Worm (Caenorhabditis elegans) whole organism, dauer: Measurements from ENCODE around the gene cux-7.
"Not testable (repeated sequence)": the region's sequence is repeated elsewhere in the genome, so short reads cannot be mapped to it uniquely, and the experiment has no call there.

Source experiments
- unc-62 ChIP-seq: sonication (generic microtip); optimal IDR thresholded peaks from 2 replicates; lab custom pipeline; 2017; ENCODE audit warnings: missing biosample characterization, missing genetic modification reagents, missing genetic modification characterization

Gene cux-7

DNA sequence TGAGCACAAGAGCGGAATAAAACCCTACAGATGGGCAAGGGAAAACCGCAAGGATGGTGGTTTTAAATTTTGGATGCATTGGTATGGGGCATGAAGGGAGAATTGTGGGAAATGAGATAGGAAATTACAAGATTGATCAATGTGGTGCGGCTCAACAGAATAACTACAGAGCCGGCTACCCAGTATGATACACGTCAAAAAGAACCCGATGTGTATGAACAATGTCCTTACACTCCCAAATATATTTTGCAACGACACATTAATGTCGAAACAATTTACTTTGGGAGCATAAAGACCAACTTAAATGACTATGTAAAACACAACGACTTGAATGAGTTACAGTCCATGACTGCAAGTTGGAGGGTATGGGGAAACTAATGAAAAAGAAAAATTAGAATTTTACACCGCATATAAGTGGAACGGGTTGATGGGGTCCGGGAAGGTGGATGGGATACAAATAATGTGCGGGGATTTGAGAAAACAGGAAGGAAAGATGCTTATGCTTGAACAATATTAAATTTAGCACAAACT is 25.0 kb downstream of the cux-7 start:
- TF ChIP-seq unc-62 (GFP tag; lab: Kevin White, UChicago) = no peak

- TF ChIP-seq unc-62 (GFP tag; lab: Kevin White, UChicago) = no peak
Measured at ce11 chrIII:7494850-7495314, 25.8 kb downstream of the cux-7 start.

- no peak for TF ChIP-seq unc-62 (GFP tag; lab: Kevin White, UChicago)
Measured at ce11 chrIII:7491931-7492330, 28.7 kb downstream of the cux-7 start.

DNA sequence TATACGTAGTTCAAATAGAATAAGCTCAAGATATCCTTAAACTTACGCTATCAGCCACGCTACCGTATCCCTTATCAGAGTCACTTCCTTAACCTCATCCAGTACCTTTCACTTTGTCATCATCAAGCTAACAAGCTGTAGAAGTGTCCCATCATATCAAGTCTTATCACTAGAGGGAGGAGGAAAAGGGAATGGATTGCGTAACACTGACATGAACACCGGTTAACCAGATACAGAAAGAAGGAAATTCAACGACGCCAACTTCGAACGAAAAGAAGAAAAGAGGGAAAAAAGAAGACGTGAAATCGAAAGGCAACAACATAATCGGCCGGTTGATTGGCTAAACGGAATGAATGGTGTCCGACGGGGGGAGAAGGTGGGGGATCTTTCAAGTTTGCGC is 30.6 kb downstream of the cux-7 start:
- no peak for TF ChIP-seq unc-62 (GFP tag; lab: Kevin White, UChicago)

ce11 chrIII:7489055-7489534 is 31.6 kb downstream of the cux-7 start, which contains the start of gene mup-4:
Gene mup-4, minus strand, starts transcription at chrIII:7489105.
- no peak for TF ChIP-seq unc-62 (GFP tag; lab: Kevin White, UChicago)

ce11 chrIII:7488303-7488702 is 32.3 kb downstream of the cux-7 start:
- TF ChIP-seq unc-62 (GFP tag; lab: Kevin White, UChicago) = no peak

ce11 chrIII:7484765-7485164 is 35.9 kb downstream of the cux-7 start:
- TF ChIP-seq unc-62 (GFP tag; lab: Kevin White, UChicago) = no peak

DNA sequence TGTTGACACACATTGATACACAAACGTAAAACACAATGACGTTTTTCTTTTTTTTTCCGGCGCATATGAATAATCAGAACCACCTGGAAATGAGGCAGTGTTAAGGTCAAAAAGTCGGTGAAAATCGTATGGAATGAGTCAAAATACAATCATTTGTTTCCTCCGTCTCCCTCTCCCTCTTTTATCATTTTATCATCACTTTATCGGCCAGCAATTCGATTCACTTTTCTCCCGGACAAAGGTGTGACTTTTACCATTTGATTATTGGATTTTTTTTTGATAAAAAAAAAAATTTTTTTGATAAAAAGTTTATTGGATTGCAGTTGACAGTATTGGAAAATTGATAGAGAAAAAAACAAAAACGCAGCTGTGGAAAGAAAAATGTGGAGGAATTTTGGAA is 41.7 kb downstream of the cux-7 start:
- no peak for TF ChIP-seq unc-62 (GFP tag; lab: Kevin White, UChicago)

DNA sequence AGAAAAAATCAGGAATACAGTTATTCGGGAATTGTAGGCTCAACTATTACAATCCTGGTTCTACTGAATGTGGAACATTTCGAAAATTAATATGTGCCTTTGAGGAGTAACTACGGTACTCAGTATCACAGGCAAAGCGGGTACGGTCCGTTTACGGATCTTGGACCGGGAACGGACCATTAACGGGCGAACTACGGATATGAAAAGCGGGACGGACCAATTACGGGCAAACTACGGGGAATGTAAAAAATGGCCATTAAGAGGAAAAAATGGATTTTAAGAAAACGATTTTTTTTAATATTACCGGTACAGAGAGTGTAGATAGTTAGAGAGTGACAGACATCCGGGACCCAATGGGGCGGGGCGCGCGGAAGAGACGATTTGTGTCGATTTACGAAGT is 51.7 kb downstream of the cux-7 start, which contains the start of gene H14A12.5:
TSS of gene H14A12.5 (minus strand) at position 101 of the 400 bp plus-strand sequence.
- not testable (repeated sequence) for TF ChIP-seq unc-62 (GFP tag; lab: Kevin White, UChicago)
